Worm (Caenorhabditis elegans) whole organism, L1 larva: ENCODE results near the gene ZK177.11.
A peak's percentile ranks its signal among the peaks of the same experiment; 100 is the strongest.

ENCODE experiments used
- elt-2 ChIP-seq: sonication (generic microtip); optimal IDR thresholded peaks from 2 replicates; lab custom pipeline; 2016; ENCODE audit warnings: missing genetic modification characterization, mild to moderate bottlenecking, inconsistent platforms, missing compliant biosample characterization, missing genetic modification reagents
- elt-3 ChIP-seq, 6 experiments: fragments of 150-350 bp in 1 of 6; sonication (generic microtip); optimal IDR thresholded peaks; 2 replicates each; lab custom pipeline; 2017 to 2018; ENCODE audit warnings: missing biosample characterization in 6 of 6, missing genetic modification characterization in 6 of 6, inconsistent platforms in 1 of 6
- jun-1 ChIP-seq: fragments of 150-350 bp; optimal IDR thresholded peaks from 2 replicates; lab custom pipeline; 2014; ENCODE audit warnings: missing biosample characterization, missing genetic modification reagents, missing genetic modification characterization
- nhr-19 ChIP-seq: fragments of 200-800 bp; sonication (Bioruptor generic); conservative IDR thresholded peaks from 2 replicates; pipeline ENCODE4 v1.3.6; 2022; ENCODE audit warnings: missing genetic modification characterization, missing compliant biosample characterization
- nhr-90 ChIP-seq: sonication (generic microtip); optimal IDR thresholded peaks from 2 replicates; lab custom pipeline; 2016; ENCODE audit warnings: mild to moderate bottlenecking, missing genetic modification characterization, missing compliant biosample characterization; ENCODE audit not compliant: poor library complexity
- ztf-4 ChIP-seq: fragments of 150-350 bp; optimal IDR thresholded peaks from 2 replicates; lab custom pipeline; 2014; ENCODE audit warnings: missing biosample characterization, missing genetic modification characterization

The ZK177.11 gene

ce11 chrII:5572082-5572746, 49.5 kb downstream of the ZK177.11 start (continued):
- no peak for TF ChIP-seq jun-1 (tag; lab: Kevin White, UChicago)
- TF ChIP-seq nhr-19 (GFP tag; lab: Robert Waterston, UW): peak; percentile 43
- TF ChIP-seq elt-2 (tag; lab: Kevin White, UChicago): peak; percentile 57
- peak; percentile 63 for TF ChIP-seq nhr-90 (tag; lab: Kevin White, UChicago)
- peak; percentile 58 for TF ChIP-seq ztf-4 (tag; lab: Kevin White, UChicago)
- peak in 2 of 6 experiments; percentile 25 to 78 for TF ChIP-seq elt-3 (tag; optimal IDR thresholded peaks at IDR 0.05; lab: Kevin White, UChicago)
